Worm (Caenorhabditis elegans) whole organism, L3 larva: ENCODE results near the gene fcd-2.

ENCODE experiments used
- ama-1 ChIP-seq: fragments of 150-350 bp; optimal IDR thresholded peaks from 2 replicates; lab custom pipeline; 2018
- ceh-16 ChIP-seq: sonication (generic microtip); optimal IDR thresholded peaks from 2 replicates; lab custom pipeline; 2017; ENCODE audit warnings: missing biosample characterization, missing genetic modification characterization
- ceh-28 ChIP-seq: fragments of 150-350 bp; optimal IDR thresholded peaks from 2 replicates; lab custom pipeline; 2014; ENCODE audit warnings: missing biosample characterization, missing genetic modification reagents, missing genetic modification characterization
- ceh-82 ChIP-seq: fragments of 150-350 bp; optimal IDR thresholded peaks from 2 replicates; lab custom pipeline; 2014; ENCODE audit warnings: missing biosample characterization, missing genetic modification characterization
- daf-12 ChIP-seq: fragments of 150-350 bp; optimal IDR thresholded peaks from 2 replicates; lab custom pipeline; 2014; ENCODE audit warnings: missing biosample characterization, missing genetic modification reagents, missing genetic modification characterization
- egl-27 ChIP-seq: sonication (generic microtip); optimal IDR thresholded peaks from 4 replicates; lab custom pipeline; 2017; ENCODE audit warnings: missing biosample characterization, missing genetic modification reagents, missing genetic modification characterization
- elt-1 ChIP-seq: fragments of 150-350 bp; optimal IDR thresholded peaks from 2 replicates; lab custom pipeline; 2014; ENCODE audit warnings: missing biosample characterization, missing genetic modification characterization
- elt-3 ChIP-seq, 3 experiments: fragments of 150-350 bp in 1 of 3; sonication (generic microtip) in 2 of 3; optimal IDR thresholded peaks; 2 replicates in 2 of 3; 4 replicates in 1 of 3; lab custom pipeline; 2014 to 2017; ENCODE audit warnings: missing biosample characterization in 3 of 3, missing genetic modification characterization in 3 of 3
- lin-39 ChIP-seq: fragments of 150-350 bp; optimal IDR thresholded peaks from 2 replicates; lab custom pipeline; 2018; ENCODE audit warnings: missing biosample characterization, missing genetic modification reagents, missing genetic modification characterization
- nhr-23 ChIP-seq: fragments of 150-350 bp; optimal IDR thresholded peaks from 2 replicates; lab custom pipeline; 2014; ENCODE audit warnings: missing biosample characterization, missing genetic modification reagents, missing genetic modification characterization
- pqm-1 ChIP-seq: fragments of 150-350 bp; optimal IDR thresholded peaks from 2 replicates; lab custom pipeline; 2017; ENCODE audit warnings: missing biosample characterization, missing genetic modification characterization, inconsistent platforms
- skn-1 ChIP-seq: fragments of 150-350 bp; optimal IDR thresholded peaks from 2 replicates; lab custom pipeline; 2014; ENCODE audit warnings: missing biosample characterization, missing genetic modification characterization
- tbx-2 ChIP-seq: sonication (generic microtip); optimal IDR thresholded peaks from 2 replicates; lab custom pipeline; 2016; ENCODE audit warnings: mild to moderate bottlenecking, missing genetic modification characterization, missing compliant biosample characterization

DNA sequence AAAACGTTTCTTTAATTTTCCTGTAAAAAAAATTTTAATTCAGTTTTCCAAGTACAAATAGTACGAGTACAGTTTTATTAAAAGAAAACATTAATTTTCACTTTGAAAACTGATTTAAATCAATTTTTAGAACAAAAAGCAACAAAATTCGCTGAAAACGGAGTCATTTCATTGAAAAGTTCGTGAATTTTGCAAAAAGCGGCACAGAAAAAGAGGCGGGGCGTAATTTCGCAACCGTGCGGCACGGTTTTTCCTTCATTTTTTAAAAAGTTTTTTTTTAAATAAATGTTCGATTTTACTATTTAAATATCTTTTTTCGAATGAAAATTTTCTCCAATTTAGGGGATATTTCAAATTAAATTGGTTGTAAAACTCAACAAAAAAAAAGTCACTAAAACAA lies 14.3 kb upstream of the fcd-2 start:
- TF ChIP-seq daf-12 (tag; lab: Kevin White, UChicago) (no peak), elt-3 (tag; optimal IDR thresholded peaks at IDR 0.05; lab: Kevin White, UChicago) (no peak), lin-39 (tag; lab: Kevin White, UChicago) (no peak), skn-1 (tag; lab: Kevin White, UChicago) (no peak), egl-27 (tag; lab: Kevin White, UChicago) (no peak), ceh-28 (tag; lab: Kevin White, UChicago) (no peak), elt-1 (tag; lab: Kevin White, UChicago) (no peak), ceh-16 (no peak), ama-1 (no peak), ceh-82 (tag; lab: Kevin White, UChicago) (no peak), nhr-23 (tag; lab: Kevin White, UChicago) (no peak), tbx-2 (no peak), pqm-1 (no peak)
